Fruit fly (Drosophila melanogaster) whole organism, embryonic: Measurements from ENCODE around the gene msn.

Experiments used
- B-H2 ChIP-seq: fragments of 200-800 bp; sonication (Bioruptor generic); optimal IDR thresholded peaks from 2 replicates; lab custom pipeline; 2018; ENCODE audit warnings: missing biosample characterization, mild to moderate bottlenecking, missing genetic modification characterization
- BEAF-32 ChIP-seq: fragments of 200-800 bp; sonication (Bioruptor generic); optimal IDR thresholded peaks from 3 replicates; lab custom pipeline; 2017; ENCODE audit warnings: missing biosample characterization, missing genetic modification characterization, mild to moderate bottlenecking, moderate library complexity, missing genetic modification reagents
- Bgb ChIP-seq: fragments of 200-800 bp; sonication (Bioruptor generic); IDR thresholded peaks from 2 replicates; pipeline ENCODE4 v1.3.6; 2022; ENCODE audit warnings: missing biosample characterization, missing genetic modification characterization; ENCODE audit not compliant: partially characterized antibody
- CG10274 ChIP-seq: fragments of 200-800 bp; sonication (Bioruptor generic); optimal IDR thresholded peaks from 3 replicates; lab custom pipeline; 2017; ENCODE audit warnings: missing biosample characterization, mild to moderate bottlenecking, missing genetic modification characterization
- CG13287 ChIP-seq: fragments of 200-800 bp; sonication (Bioruptor generic); IDR thresholded peaks from 2 replicates; pipeline ENCODE4 v1.3.6; 2022; ENCODE audit warnings: missing biosample characterization, missing genetic modification characterization; ENCODE audit not compliant: partially characterized antibody
- CG14710 ChIP-seq: fragments of 200-800 bp; sonication (Bioruptor generic); optimal IDR thresholded peaks from 3 replicates; lab custom pipeline; 2019; ENCODE audit warnings: missing biosample characterization, mild to moderate bottlenecking, missing genetic modification characterization, moderate library complexity
- CG15514 ChIP-seq: fragments of 200-800 bp; sonication (Bioruptor generic); optimal IDR thresholded peaks from 3 replicates; lab custom pipeline; 2017; ENCODE audit warnings: missing biosample characterization, missing genetic modification characterization, mild to moderate bottlenecking, moderate library complexity, missing genetic modification reagents
- CG16813 ChIP-seq: fragments of 200-800 bp; sonication (Bioruptor generic); IDR thresholded peaks from 3 replicates; pipeline ENCODE4 v1.3.6; 2022; ENCODE audit warnings: missing biosample characterization, missing genetic modification characterization; ENCODE audit not compliant: partially characterized antibody
- CG17829 ChIP-seq: fragments of 200-800 bp; optimal IDR thresholded peaks from 2 replicates; lab custom pipeline; 2019; ENCODE audit warnings: missing biosample characterization, mild to moderate bottlenecking, missing genetic modification characterization, moderate library complexity
- CG2116 ChIP-seq: fragments of 200-800 bp; sonication (Bioruptor generic); optimal IDR thresholded peaks from 3 replicates; lab custom pipeline; 2018; ENCODE audit warnings: missing biosample characterization, mild to moderate bottlenecking, missing genetic modification characterization
- CG2199 ChIP-seq: fragments of 200-800 bp; sonication (Bioruptor generic); IDR thresholded peaks from 3 replicates; pipeline ENCODE4 v1.3.6; 2022; ENCODE audit warnings: missing biosample characterization, missing genetic modification characterization
- CG34224 ChIP-seq: fragments of 200-800 bp; sonication (Bioruptor generic); IDR thresholded peaks from 3 replicates; pipeline ENCODE4 v1.3.6; 2022; ENCODE audit warnings: missing biosample characterization, missing genetic modification characterization; ENCODE audit not compliant: partially characterized antibody
- CG6683 ChIP-seq: fragments of 200-800 bp; sonication (Bioruptor generic); optimal IDR thresholded peaks from 2 replicates; lab custom pipeline; 2017; ENCODE audit warnings: missing biosample characterization, mild to moderate bottlenecking, missing genetic modification characterization, missing genetic modification reagents
- CG7556 ChIP-seq: fragments of 200-800 bp; sonication (Bioruptor generic); optimal IDR thresholded peaks from 2 replicates; lab custom pipeline; 2017; ENCODE audit warnings: missing biosample characterization, mild to moderate bottlenecking, missing genetic modification characterization
- CG7786 ChIP-seq: fragments of 200-800 bp; sonication (Bioruptor generic); optimal IDR thresholded peaks from 2 replicates; lab custom pipeline; 2016; ENCODE audit warnings: missing biosample characterization, missing genetic modification characterization
- CG7963 ChIP-seq: fragments of 200-800 bp; sonication (Bioruptor generic); IDR thresholded peaks from 3 replicates; pipeline ENCODE4 v1.3.6; 2022; ENCODE audit warnings: missing biosample characterization, missing genetic modification characterization; ENCODE audit not compliant: partially characterized antibody
- CHES-1-like ChIP-seq: fragments of 200-800 bp; sonication (Bioruptor generic); optimal IDR thresholded peaks from 2 replicates; lab custom pipeline; 2016; ENCODE audit warnings: missing biosample characterization, missing genetic modification characterization
- CTCF ChIP-seq: fragments of 200-800 bp; sonication (Bioruptor generic); optimal IDR thresholded peaks from 2 replicates; lab custom pipeline; 2017; ENCODE audit warnings: missing biosample characterization, mild to moderate bottlenecking, missing genetic modification characterization, moderate library complexity
- Dek ChIP-seq: fragments of 200-800 bp; sonication (Bioruptor generic); optimal IDR thresholded peaks from 3 replicates; lab custom pipeline; 2019; ENCODE audit warnings: missing biosample characterization, mild to moderate bottlenecking, missing genetic modification characterization, moderate library complexity
- Dll ChIP-seq: fragments of 200-800 bp; sonication (Bioruptor generic); IDR thresholded peaks from 4 replicates; pipeline ENCODE4 v1.3.6; 2022; ENCODE audit warnings: missing biosample characterization, missing genetic modification characterization; ENCODE audit not compliant: partially characterized antibody
- Dp ChIP-seq: fragments of 200-800 bp; sonication (Bioruptor generic); optimal IDR thresholded peaks from 2 replicates; lab custom pipeline; 2018; ENCODE audit warnings: missing biosample characterization, mild to moderate bottlenecking, missing genetic modification characterization, moderate library complexity
- Dref ChIP-seq: fragments of 200-800 bp; sonication (Bioruptor generic); IDR thresholded peaks from 2 replicates; pipeline ENCODE4 v1.3.6; 2022; ENCODE audit warnings: missing biosample characterization, missing genetic modification characterization
- Drgx ChIP-seq: fragments of 200-800 bp; sonication (Bioruptor generic); IDR thresholded peaks from 2 replicates; pipeline ENCODE4 v1.3.6; 2022; ENCODE audit warnings: missing biosample characterization, missing genetic modification characterization
- E2f2 ChIP-seq: fragments of 200-800 bp; sonication (Bioruptor generic); IDR thresholded peaks from 2 replicates; pipeline ENCODE4 v1.3.6; 2022; ENCODE audit warnings: missing biosample characterization, missing genetic modification characterization
- Ets65A ChIP-seq: fragments of 200-800 bp; sonication (Bioruptor generic); peaks from one replicate; lab custom pipeline; 2016; ENCODE audit warnings: missing biosample characterization, missing genetic modification characterization
- Ets97D ChIP-seq: fragments of 200-800 bp; sonication (Bioruptor generic); optimal IDR thresholded peaks from 3 replicates; lab custom pipeline; 2016; ENCODE audit warnings: missing biosample characterization, missing genetic modification characterization
- Jarid2 ChIP-seq: fragments of 200-800 bp; sonication (Bioruptor generic); optimal IDR thresholded peaks from 3 replicates; lab custom pipeline; 2017; ENCODE audit warnings: mild to moderate bottlenecking, missing biosample characterization, missing genetic modification reagents, missing genetic modification characterization
- MBD-R2 ChIP-seq: fragments of 200-800 bp; sonication (Bioruptor generic); IDR thresholded peaks from 2 replicates; pipeline ENCODE4 v1.3.6; 2022; ENCODE audit warnings: missing biosample characterization, missing genetic modification characterization
- Myb ChIP-seq: fragments of 200-800 bp; sonication (Bioruptor generic); optimal IDR thresholded peaks from 2 replicates; lab custom pipeline; 2016; ENCODE audit warnings: missing biosample characterization, missing genetic modification characterization
- Scr ChIP-seq: fragments of 200-800 bp; sonication (Bioruptor generic); IDR thresholded peaks from 2 replicates; pipeline ENCODE4 v1.3.6; 2022; ENCODE audit warnings: missing biosample characterization, missing genetic modification characterization; ENCODE audit not compliant: partially characterized antibody
- Sox100B ChIP-seq: fragments of 200-800 bp; sonication (Bioruptor generic); optimal IDR thresholded peaks from 3 replicates; lab custom pipeline; 2018; ENCODE audit warnings: missing biosample characterization, mild to moderate bottlenecking, missing genetic modification characterization
- Tbp ChIP-seq: fragments of >200 bp; optimal IDR thresholded peaks from 2 replicates; lab custom pipeline; 2018; ENCODE audit warnings: missing biosample characterization, missing genetic modification characterization
- Usf ChIP-seq: fragments of 200-800 bp; sonication (Bioruptor generic); optimal IDR thresholded peaks from 2 replicates; lab custom pipeline; 2017; ENCODE audit warnings: missing genotype, missing biosample characterization, missing genetic modification characterization
- amos ChIP-seq: fragments of 200-800 bp; sonication (Bioruptor generic); IDR thresholded peaks from 2 replicates; pipeline ENCODE4 v1.3.6; 2022; ENCODE audit warnings: missing biosample characterization, missing genetic modification characterization; ENCODE audit not compliant: partially characterized antibody
- bbx ChIP-seq: fragments of 200-800 bp; sonication (Bioruptor generic); IDR thresholded peaks from 2 replicates; pipeline ENCODE4 v1.3.6; 2022; ENCODE audit warnings: missing biosample characterization, missing genetic modification characterization; ENCODE audit not compliant: partially characterized antibody
- crp ChIP-seq, 2 experiments: fragments of 200-800 bp; sonication (Bioruptor generic); optimal IDR thresholded peaks; 2 replicates in 1 of 2; 3 replicates in 1 of 2; lab custom pipeline; 2017; ENCODE audit warnings: missing biosample characterization in 2 of 2, missing genetic modification characterization in 2 of 2, mild to moderate bottlenecking in 1 of 2, moderate library complexity in 1 of 2
- gem ChIP-seq: fragments of 200-800 bp; sonication (Bioruptor generic); optimal IDR thresholded peaks from 2 replicates; lab custom pipeline; 2019; ENCODE audit warnings: missing biosample characterization, mild to moderate bottlenecking, missing genetic modification characterization, moderate library complexity
- pzg ChIP-seq: fragments of 200-800 bp; sonication (Bioruptor generic); optimal IDR thresholded peaks from 3 replicates; lab custom pipeline; 2018; ENCODE audit warnings: missing biosample characterization, mild to moderate bottlenecking, missing genetic modification characterization, moderate library complexity
- sd ChIP-seq: fragments of 200-800 bp; sonication (Bioruptor generic); optimal IDR thresholded peaks from 3 replicates; lab custom pipeline; 2018; ENCODE audit warnings: missing biosample characterization, mild to moderate bottlenecking, missing genetic modification characterization, moderate library complexity
- sens ChIP-seq: fragments of 200-800 bp; sonication (Bioruptor generic); peaks from one replicate; lab custom pipeline; 2016; ENCODE audit warnings: missing biosample characterization, missing genetic modification characterization
- stwl ChIP-seq: fragments of 200-800 bp; sonication (Bioruptor generic); optimal IDR thresholded peaks from 3 replicates; lab custom pipeline; 2018; ENCODE audit warnings: missing biosample characterization, mild to moderate bottlenecking, missing genetic modification characterization, moderate library complexity
- tap ChIP-seq: fragments of 200-800 bp; optimal IDR thresholded peaks from 3 replicates; lab custom pipeline; 2019; ENCODE audit warnings: missing biosample characterization, mild to moderate bottlenecking, missing genetic modification characterization, moderate library complexity
- tgo ChIP-seq: fragments of 200-800 bp; sonication (Bioruptor generic); IDR thresholded peaks from 3 replicates; pipeline ENCODE4 v1.3.6; 2022; ENCODE audit warnings: missing biosample characterization, missing genetic modification characterization
- trem ChIP-seq: fragments of 200-800 bp; optimal IDR thresholded peaks from 3 replicates; lab custom pipeline; 2019; ENCODE audit warnings: missing biosample characterization, mild to moderate bottlenecking, missing genetic modification characterization, moderate library complexity
- unc-4 ChIP-seq: fragments of 200-800 bp; sonication (Bioruptor generic); IDR thresholded peaks from 2 replicates; pipeline ENCODE4 v1.3.6; 2022; ENCODE audit warnings: missing biosample characterization, missing genetic modification characterization; ENCODE audit not compliant: partially characterized antibody
- z ChIP-seq: fragments of 200-800 bp; sonication (Bioruptor generic); IDR thresholded peaks from 3 replicates; pipeline ENCODE4 v1.3.6; 2022; ENCODE audit warnings: missing biosample characterization, missing genetic modification characterization

The msn gene

DNA sequence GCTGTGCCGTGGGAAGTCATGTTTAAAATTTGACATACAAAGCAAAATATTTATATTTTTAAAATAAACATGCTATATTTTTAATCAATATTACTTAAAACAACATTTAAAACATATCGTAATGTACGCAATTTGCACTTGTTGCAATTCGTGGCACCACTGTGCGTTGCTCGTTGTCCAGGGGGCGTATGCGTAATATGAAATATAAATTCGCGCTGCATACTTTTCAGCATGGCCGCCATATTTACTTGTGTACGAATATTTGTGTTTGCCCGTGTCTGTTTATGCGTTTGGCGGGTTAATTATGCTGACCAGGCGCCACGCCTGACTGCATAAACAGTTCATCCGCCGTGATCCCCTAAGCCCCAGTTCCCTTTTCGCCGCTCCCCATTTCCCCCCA, 22.5 kb upstream of the msn start (continued):
- TF ChIP-seq CG2199 (GFP tag; lab: Robert Waterston, UW) (no peak), z (GFP tag; lab: Robert Waterston, UW) (no peak), CG14710 (no peak), Usf (GFP tag; lab: Kevin White, UChicago) (no peak), B-H2 (no peak), sens (peak; percentile 62)
- TF ChIP-seq, all 482 proteins: peak for 4

DNA sequence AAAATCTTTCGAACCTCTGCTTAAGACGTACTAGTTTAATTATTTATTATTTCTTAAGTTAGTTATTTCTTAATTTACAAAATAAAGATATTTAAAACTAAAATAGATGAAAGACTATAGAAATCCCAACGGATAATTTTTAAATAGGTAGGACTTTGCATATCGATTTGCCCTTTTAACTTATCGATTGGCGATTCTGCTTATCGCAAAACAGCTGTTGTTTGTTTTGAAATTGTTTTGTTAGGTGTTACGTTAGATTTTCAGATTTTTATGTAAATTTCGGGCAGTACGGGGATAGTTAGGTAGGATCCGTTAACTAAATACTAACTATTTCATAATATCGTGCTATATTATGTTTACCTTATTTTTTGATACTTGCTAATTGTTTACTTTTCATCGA, 13.8 kb upstream of the msn start, which contains the start of gene CG16986:
Gene CG16986, plus strand, starts transcription at position 188 of the 400 bp plus-strand sequence.
- no peak; the same call in 1 of the 2 replicates for TF ChIP-seq amos
- no peak for TF ChIP-seq Ets97D (GFP tag; lab: Kevin White, UChicago)
- TF ChIP-seq unc-4 (GFP tag; lab: Robert Waterston, UW), result peak; percentile 37; the same call in 1 of the 2 replicates
- peak; percentile 65 for TF ChIP-seq Dref (GFP tag; lab: Robert Waterston, UW)
- TF ChIP-seq Jarid2 (GFP tag; lab: Kevin White, UChicago), result no peak
- TF ChIP-seq crp (GFP tag; optimal IDR thresholded peaks at IDR 0.05; lab: Kevin White, UChicago), result peak in 1 of 2 experiments; percentile 82
- TF ChIP-seq BEAF-32 (GFP tag; lab: Kevin White, UChicago), result peak; percentile 15
- TF ChIP-seq trem (tag; lab: Kevin White, UChicago), result peak; percentile 10
- no peak for TF ChIP-seq gem (tag; lab: Kevin White, UChicago)
- 0 out of 2 replicates have a peak, but pooled peaks have one; percentile 49 for TF ChIP-seq bbx (GFP tag; lab: Robert Waterston, UW)
- peak; percentile 13 for TF ChIP-seq pzg
- no peak for TF ChIP-seq CG10274 (GFP tag; lab: Kevin White, UChicago)
- peak; percentile 48; the same call in 3 of the 4 replicates for TF ChIP-seq Dll (GFP tag; lab: Robert Waterston, UW)
- peak; percentile 61 for TF ChIP-seq Ets65A
- TF ChIP-seq CG2116 (GFP tag; lab: Kevin White, UChicago), result peak; percentile 33
- TF ChIP-seq CG34224, result peak; percentile 54; the same call in 1 of the 3 replicates
- peak; percentile 37; the same call in 1 of the 2 replicates for TF ChIP-seq CG13287 (GFP tag; lab: Robert Waterston, UW)
- TF ChIP-seq Scr (GFP tag; lab: Robert Waterston, UW), result 0 out of 2 replicates have a peak, but pooled peaks have one; percentile 24
- peak; percentile 45; the same call in 1 of the 2 replicates for TF ChIP-seq MBD-R2 (GFP tag; lab: Robert Waterston, UW)
- TF ChIP-seq E2f2, result peak; percentile 31; the same call in 1 of the 2 replicates
- TF ChIP-seq stwl (tag; lab: Kevin White, UChicago), result peak; percentile 14
- peak; percentile 38 for TF ChIP-seq Myb
- peak; percentile 11 for TF ChIP-seq Dp (GFP tag; lab: Kevin White, UChicago)

DNA sequence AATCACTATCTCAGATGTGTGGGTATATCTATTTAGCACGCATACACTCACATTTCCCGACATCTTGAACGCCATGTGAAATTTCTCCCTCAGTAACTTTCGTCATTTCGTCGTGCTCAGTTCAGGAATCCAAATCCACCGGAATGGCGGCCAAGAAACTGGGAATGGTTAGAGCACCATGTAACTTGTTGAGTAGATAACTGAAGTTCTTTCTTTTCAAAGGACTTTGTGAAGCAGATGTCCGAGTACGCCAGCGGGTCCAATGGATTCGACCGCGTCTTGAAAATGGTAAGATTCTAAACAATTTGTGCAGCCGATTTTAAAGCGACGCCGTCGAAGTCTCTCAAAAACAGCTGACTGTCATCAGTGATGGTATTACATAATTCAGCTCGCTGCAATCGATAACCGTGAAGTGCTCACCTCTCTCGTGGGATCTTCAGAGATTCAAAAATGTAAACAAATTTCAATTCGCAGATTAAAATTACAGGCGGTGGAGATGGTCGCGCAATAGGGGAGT, 12.9 kb upstream of the msn start, which contains the start of the genes CG16985 and CG12182:
Gene CG16985, plus strand, starts transcription at position 84 of the 517 bp plus-strand sequence.
Gene CG12182, minus strand, starts transcription at position 366 of the 517 bp plus-strand sequence.
- TF ChIP-seq CHES-1-like (GFP tag; lab: Kevin White, UChicago), result peak; percentile 46
- TF ChIP-seq CG7556 (GFP tag; lab: Kevin White, UChicago), result no peak
- TF ChIP-seq Dek (tag; lab: Kevin White, UChicago), result no peak
- peak; percentile 18 for TF ChIP-seq CTCF (GFP tag; lab: Kevin White, UChicago)
- peak; percentile 17 for TF ChIP-seq CG7786 (GFP tag; lab: Kevin White, UChicago)
- no peak for TF ChIP-seq Drgx (GFP tag; lab: Robert Waterston, UW)
- no peak for TF ChIP-seq CG6683 (GFP tag; lab: Kevin White, UChicago)
- no peak for TF ChIP-seq Sox100B (GFP tag; lab: Kevin White, UChicago)
- peak; percentile 44 for TF ChIP-seq Bgb (GFP tag; lab: Robert Waterston, UW)
- TF ChIP-seq Tbp (GFP tag; lab: Kevin White, UChicago), result no peak
- TF ChIP-seq tap (tag; lab: Kevin White, UChicago), result no peak
- TF ChIP-seq CG34224, result peak; percentile 29; the same call in 2 of the 3 replicates
- TF ChIP-seq stwl (tag; lab: Kevin White, UChicago), result peak; percentile 10
- 0 out of 3 replicates have a peak, but pooled peaks have one; percentile 14 for TF ChIP-seq CG7963
- TF ChIP-seq CG14710, result peak; percentile 7
- peak; percentile 34; the same call in 1 of the 3 replicates for TF ChIP-seq CG16813 (GFP tag; lab: Robert Waterston, UW)
- no peak for TF ChIP-seq sd
- peak; percentile 13 for TF ChIP-seq CG17829
- no peak for TF ChIP-seq tgo (GFP tag; lab: Robert Waterston, UW)
- peak; percentile 26 for TF ChIP-seq CG15514
